Worm (Caenorhabditis elegans) whole organism, young adult: ENCODE data around the gene str-160.

ENCODE experiments used
- B0336.3 ChIP-seq: fragments of 200-800 bp; sonication (Bioruptor generic); IDR thresholded peaks from 2 replicates; pipeline ENCODE4 v1.3.6; 2022; ENCODE audit warnings: missing genetic modification characterization, missing compliant biosample characterization
- C17E4.6 ChIP-seq: fragments of 200-800 bp; sonication (Bioruptor generic); IDR thresholded peaks from 2 replicates; pipeline ENCODE4 v1.3.6; 2022; ENCODE audit warnings: missing genetic modification reagents, missing genetic modification characterization, missing compliant biosample characterization
- D2030.7 ChIP-seq: fragments of 200-800 bp; sonication (Bioruptor generic); IDR thresholded peaks from 2 replicates; pipeline ENCODE4 v1.3.6; 2022; ENCODE audit warnings: missing genetic modification reagents, missing genetic modification characterization, missing compliant biosample characterization
- F10E7.11 ChIP-seq: sonication (generic microtip); optimal IDR thresholded peaks from 2 replicates; lab custom pipeline; 2017; ENCODE audit warnings: mild to moderate bottlenecking, missing genetic modification characterization, moderate library complexity, missing compliant biosample characterization
- K12H6.12 ChIP-seq: fragments of 200-800 bp; sonication (Bioruptor generic); optimal IDR thresholded peaks from 2 replicates; lab custom pipeline; 2018; ENCODE audit warnings: mild to moderate bottlenecking, missing genetic modification characterization, missing compliant biosample characterization
- T07F8.4 ChIP-seq: sonication (generic microtip); optimal IDR thresholded peaks from 2 replicates; lab custom pipeline; 2016; ENCODE audit warnings: mild to moderate bottlenecking, missing genetic modification characterization, moderate library complexity, missing compliant biosample characterization
- Y53G8AR.9 ChIP-seq: fragments of 200-800 bp; sonication (Bioruptor generic); conservative IDR thresholded peaks from 2 replicates; pipeline ENCODE4 v1.3.6; 2022; ENCODE audit warnings: missing genetic modification reagents, missing genetic modification characterization, missing compliant biosample characterization
- Y79H2A.3 ChIP-seq: fragments of 200-800 bp; sonication (Bioruptor generic); conservative IDR thresholded peaks from 2 replicates; pipeline ENCODE4 v1.3.6; 2022; ENCODE audit warnings: missing genetic modification reagents, missing genetic modification characterization, missing compliant biosample characterization
- akir-1 ChIP-seq: fragments of 200-800 bp; sonication (Bioruptor generic); optimal IDR thresholded peaks from 2 replicates; lab custom pipeline; 2018; ENCODE audit warnings: mild to moderate bottlenecking, missing genetic modification characterization, moderate library complexity, missing compliant biosample characterization
- attf-5 ChIP-seq: fragments of 200-800 bp; sonication (Bioruptor generic); optimal IDR thresholded peaks from 2 replicates; lab custom pipeline; 2018; ENCODE audit warnings: mild to moderate bottlenecking, missing genetic modification characterization, missing compliant biosample characterization
- attf-6 ChIP-seq: fragments of 200-800 bp; sonication (Bioruptor generic); IDR thresholded peaks from 2 replicates; pipeline ENCODE4 v1.3.6; 2022; ENCODE audit warnings: missing genetic modification reagents, missing genetic modification characterization, missing compliant biosample characterization
- ccch-3 ChIP-seq: fragments of 200-800 bp; sonication (Bioruptor generic); optimal IDR thresholded peaks from 2 replicates; lab custom pipeline; 2018; ENCODE audit warnings: mild to moderate bottlenecking, missing genetic modification characterization, missing compliant biosample characterization
- cebp-1 ChIP-seq, 2 experiments: fragments of 200-800 bp in 1 of 2; sonication (Bioruptor generic) in 1 of 2; sonication (generic microtip) in 1 of 2; IDR thresholded peaks in 1 of 2; optimal IDR thresholded peaks in 1 of 2; 2 replicates each; pipeline versions ENCODE4 v1.3.6 to Lab custom; 2017 to 2022; ENCODE audit warnings: missing compliant biosample characterization in 2 of 2, missing genetic modification characterization in 2 of 2, mild to moderate bottlenecking in 1 of 2, missing genetic modification reagents in 1 of 2, moderate library complexity in 1 of 2
- ceh-27 ChIP-seq: fragments of 200-800 bp; sonication (Bioruptor generic); optimal IDR thresholded peaks from 2 replicates; lab custom pipeline; 2018; ENCODE audit warnings: mild to moderate bottlenecking, missing genetic modification characterization, moderate library complexity, missing compliant biosample characterization
- ceh-91 ChIP-seq: fragments of 200-800 bp; sonication (Bioruptor generic); IDR thresholded peaks from 2 replicates; pipeline ENCODE4 v1.3.6; 2022; ENCODE audit warnings: missing genetic modification reagents, missing genetic modification characterization, missing compliant biosample characterization
- dox-1 ChIP-seq: fragments of 200-800 bp; sonication (Bioruptor generic); IDR thresholded peaks from 2 replicates; pipeline ENCODE4 v1.3.6; 2022; ENCODE audit warnings: missing genetic modification reagents, missing genetic modification characterization, missing compliant biosample characterization
- dpff-1 ChIP-seq: sonication (generic microtip); optimal IDR thresholded peaks from 2 replicates; lab custom pipeline; 2017; ENCODE audit warnings: mild to moderate bottlenecking, missing genetic modification characterization, missing compliant biosample characterization
- dpl-1 ChIP-seq: fragments of 150-350 bp; optimal IDR thresholded peaks from 2 replicates; lab custom pipeline; 2014; ENCODE audit warnings: missing biosample characterization, missing genetic modification reagents, missing genetic modification characterization
- hmg-1.2 ChIP-seq: fragments of 200-800 bp; sonication (Bioruptor generic); IDR thresholded peaks from 2 replicates; pipeline ENCODE4 v1.3.6; 2022; ENCODE audit warnings: missing genetic modification reagents, missing genetic modification characterization, missing compliant biosample characterization
- lin-40 ChIP-seq: sonication (generic microtip); optimal IDR thresholded peaks from 2 replicates; lab custom pipeline; 2016; ENCODE audit warnings: missing genetic modification characterization, mild to moderate bottlenecking, missing compliant biosample characterization, missing genotype, missing genetic modification reagents
- lsl-1 ChIP-seq: fragments of 200-800 bp; sonication (Bioruptor generic); optimal IDR thresholded peaks from 2 replicates; lab custom pipeline; 2018; ENCODE audit warnings: mild to moderate bottlenecking, missing genetic modification characterization, moderate library complexity, missing compliant biosample characterization
- madf-3 ChIP-seq: fragments of 200-800 bp; sonication (Bioruptor generic); IDR thresholded peaks from 2 replicates; pipeline ENCODE4 v1.3.6; 2022; ENCODE audit warnings: missing genetic modification reagents, missing genetic modification characterization, missing compliant biosample characterization
- mcd-1 ChIP-seq: fragments of 200-800 bp; sonication (Bioruptor generic); IDR thresholded peaks from 2 replicates; pipeline ENCODE4 v1.3.6; 2022; ENCODE audit warnings: missing genetic modification reagents, missing genetic modification characterization, missing compliant biosample characterization
- mxl-1 ChIP-seq: sonication (generic microtip); optimal IDR thresholded peaks from 2 replicates; lab custom pipeline; 2016; ENCODE audit warnings: missing genetic modification characterization, missing compliant biosample characterization
- nhr-80 ChIP-seq: sonication (generic microtip); optimal IDR thresholded peaks from 2 replicates; lab custom pipeline; 2016; ENCODE audit warnings: missing genetic modification characterization, missing compliant biosample characterization
- pbrm-1 ChIP-seq: fragments of 200-800 bp; sonication (Bioruptor generic); IDR thresholded peaks from 2 replicates; pipeline ENCODE4 v1.3.6; 2022; ENCODE audit warnings: missing genetic modification reagents, missing genetic modification characterization, missing compliant biosample characterization
- repo-1 ChIP-seq: sonication (generic microtip); optimal IDR thresholded peaks from 2 replicates; lab custom pipeline; 2017; ENCODE audit warnings: mild to moderate bottlenecking, missing genetic modification characterization, missing compliant biosample characterization
- sea-2 ChIP-seq: fragments of 200-800 bp; sonication (Bioruptor generic); IDR thresholded peaks from 2 replicates; pipeline ENCODE4 v1.3.6; 2022; ENCODE audit warnings: missing genetic modification characterization, missing compliant biosample characterization
- somi-1 ChIP-seq: fragments of 200-800 bp; sonication (Bioruptor generic); optimal IDR thresholded peaks from 2 replicates; lab custom pipeline; 2018; ENCODE audit warnings: mild to moderate bottlenecking, missing genetic modification characterization, missing compliant biosample characterization
- sptf-2 ChIP-seq: fragments of 200-800 bp; sonication (Bioruptor generic); optimal IDR thresholded peaks from 2 replicates; lab custom pipeline; 2018; ENCODE audit warnings: mild to moderate bottlenecking, missing genetic modification characterization, missing compliant biosample characterization
- tlf-1 ChIP-seq: fragments of 200-800 bp; sonication (Bioruptor generic); optimal IDR thresholded peaks from 2 replicates; lab custom pipeline; 2018; ENCODE audit warnings: mild to moderate bottlenecking, missing genetic modification characterization, missing compliant biosample characterization
- unc-130 ChIP-seq: sonication (generic microtip); optimal IDR thresholded peaks from 2 replicates; lab custom pipeline; 2016; ENCODE audit warnings: missing genetic modification reagents, missing genetic modification characterization, missing compliant biosample characterization
- zfh-2 ChIP-seq: fragments of 200-800 bp; sonication (Bioruptor generic); conservative IDR thresholded peaks from 2 replicates; pipeline ENCODE4 v1.3.6; 2022; ENCODE audit warnings: missing genetic modification reagents, missing genetic modification characterization, missing compliant biosample characterization
- zim-3 ChIP-seq: sonication (generic microtip); optimal IDR thresholded peaks from 2 replicates; lab custom pipeline; 2017; ENCODE audit warnings: mild to moderate bottlenecking, missing genetic modification characterization, moderate library complexity, missing compliant biosample characterization

Gene str-160

DNA sequence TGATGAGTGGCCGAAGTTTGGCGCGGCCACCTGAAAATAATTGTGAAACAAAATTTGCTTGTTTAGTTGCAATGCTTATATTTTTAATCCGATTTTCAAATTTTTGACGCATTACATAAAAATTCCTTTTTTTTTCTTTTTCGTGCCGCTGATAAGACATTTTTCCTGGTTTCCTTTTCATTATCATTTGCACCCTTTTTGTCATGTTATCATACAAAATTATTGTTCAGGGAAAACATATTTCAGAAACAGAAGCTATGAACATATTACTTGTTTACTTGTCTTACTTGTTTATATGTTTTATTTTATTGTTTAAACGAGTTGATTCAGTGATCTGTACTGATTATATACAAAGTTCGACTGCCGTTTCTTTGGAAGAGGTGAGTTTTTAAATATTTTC is 26.0 kb downstream of the str-160 start, which contains the start of gene clec-205:
TSS of gene clec-205 (plus strand) at position 212 of the 400 bp plus-strand sequence.
- TF ChIP-seq ccch-3 (GFP tag; lab: Kevin White, UChicago) (no peak), ceh-91 (no peak), madf-3 (GFP tag; lab: Robert Waterston, UW) (no peak), nhr-80 (tag; lab: Kevin White, UChicago) (peak; percentile 46), tlf-1 (GFP tag; lab: Kevin White, UChicago) (no peak), T07F8.4 (no peak)

DNA sequence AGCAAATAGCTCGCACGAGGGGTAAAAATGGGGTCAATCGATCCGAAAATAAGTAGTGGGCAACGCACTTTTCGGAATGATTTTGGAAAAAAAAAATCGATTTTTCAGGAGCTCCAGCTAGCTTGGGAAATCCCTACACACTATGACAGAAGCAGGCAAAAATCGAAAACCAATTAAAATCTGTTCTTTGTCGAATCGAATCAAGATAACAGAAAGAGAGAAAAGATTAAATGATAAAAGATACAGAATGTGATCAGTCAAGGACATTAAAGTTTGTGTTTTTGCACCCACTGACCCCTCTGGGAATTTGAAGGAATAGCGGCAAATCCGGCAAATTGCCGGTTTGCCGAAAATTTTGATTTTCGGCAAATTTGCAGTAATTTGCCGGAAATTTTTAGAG is 32.8 kb downstream of the str-160 start:
- TF ChIP-seq ccch-3 (GFP tag; lab: Kevin White, UChicago) (no peak), Y53G8AR.9 (GFP tag; lab: Robert Waterston, UW) (no peak), F10E7.11 (tag; lab: Kevin White, UChicago) (no peak), attf-6 (GFP tag; lab: Robert Waterston, UW) (no peak), mxl-1 (tag; lab: Kevin White, UChicago) (no peak), unc-130 (GFP tag; lab: Kevin White, UChicago) (no peak), dpl-1 (GFP tag; lab: Kevin White, UChicago) (no peak)

DNA sequence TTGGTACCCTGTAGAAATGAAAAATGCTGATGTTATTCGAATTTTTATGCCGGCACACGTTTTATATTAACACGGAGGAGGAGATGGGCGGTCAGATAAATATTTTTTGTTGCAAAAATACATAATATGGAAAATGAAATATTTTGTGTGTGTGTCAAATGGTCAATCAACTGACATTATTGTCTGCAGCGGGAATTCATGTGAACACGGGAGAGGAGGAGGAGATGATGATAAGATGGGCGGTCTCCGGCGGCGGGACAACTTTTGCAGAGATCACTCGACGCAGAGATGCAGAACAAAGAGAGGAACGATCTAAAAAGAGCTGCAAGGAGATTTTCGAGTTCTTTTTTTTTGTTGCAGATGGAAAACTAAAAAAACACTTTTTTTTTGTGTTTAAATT is 37.1 kb downstream of the str-160 start, which contains the start of gene dhs-13:
TSS of gene dhs-13 (minus strand) at position 8 of the 400 bp plus-strand sequence.
- TF ChIP-seq dox-1 (GFP tag; lab: Robert Waterston, UW) (peak; percentile 52; the same call in 1 of the 2 replicates), dpff-1 (tag; lab: Kevin White, UChicago) (no peak), attf-5 (peak; percentile 20), zfh-2 (GFP tag; lab: Robert Waterston, UW) (0 out of 2 replicates have a peak, but pooled peaks have one; percentile 23), cebp-1 (GFP tag; IDR thresholded peaks at IDR 0.05; lab: Robert Waterston, UW) (no peak), cebp-1 (tag; optimal IDR thresholded peaks at IDR 0.05; lab: Kevin White, UChicago) (peak; percentile 42), B0336.3 (GFP tag; lab: Robert Waterston, UW) (peak; percentile 36; the same call in 1 of the 2 replicates), Y79H2A.3 (GFP tag; lab: Robert Waterston, UW) (no peak), nhr-80 (tag; lab: Kevin White, UChicago) (peak; percentile 61), hmg-1.2 (peak; percentile 16; the same call in 1 of the 2 replicates)

DNA sequence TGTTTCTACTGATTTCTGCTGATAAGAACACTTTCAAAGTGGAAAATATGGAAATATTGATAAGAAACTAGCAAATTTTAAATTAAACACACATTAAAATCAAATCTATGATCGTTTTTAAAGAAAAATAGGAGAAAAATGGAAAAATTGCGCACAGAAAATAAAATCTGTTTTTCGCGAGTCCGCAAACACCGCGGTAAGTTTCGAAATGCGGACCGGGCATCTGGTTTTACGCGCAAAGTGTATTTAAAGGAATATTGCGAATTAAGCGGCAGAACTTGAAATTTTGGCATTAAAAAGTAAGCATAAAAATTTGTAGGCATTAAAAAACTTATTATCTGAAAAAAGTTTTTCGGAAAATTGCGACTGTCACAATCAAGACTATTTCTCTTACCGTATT is 38.5 kb downstream of the str-160 start:
- TF ChIP-seq somi-1 (GFP tag; lab: Kevin White, UChicago) (no peak), lsl-1 (GFP tag; lab: Kevin White, UChicago) (peak; percentile 77), sea-2 (no peak), T07F8.4 (no peak), lin-40 (no peak), sptf-2 (no peak), zim-3 (tag; lab: Kevin White, UChicago) (no peak), K12H6.12 (tag; lab: Kevin White, UChicago) (no peak), repo-1 (tag; lab: Kevin White, UChicago) (no peak), mcd-1 (GFP tag; lab: Robert Waterston, UW) (0 out of 2 replicates have a peak, but pooled peaks have one; percentile 10), ceh-91 (no peak), akir-1 (GFP tag; lab: Kevin White, UChicago) (no peak), C17E4.6 (GFP tag; lab: Robert Waterston, UW) (no peak), ceh-27 (no peak), Y79H2A.3 (GFP tag; lab: Robert Waterston, UW) (no peak), dox-1 (GFP tag; lab: Robert Waterston, UW) (no peak), pbrm-1 (no peak), nhr-80 (tag; lab: Kevin White, UChicago) (peak; percentile 12), D2030.7 (GFP tag; lab: Robert Waterston, UW) (0 out of 2 replicates have a peak, but pooled peaks have one; percentile 16), Y53G8AR.9 (GFP tag; lab: Robert Waterston, UW) (no peak)
